Worm (Caenorhabditis elegans): ENCODE measurements around the gene C18H9.5.

Gene C18H9.5

DNA sequence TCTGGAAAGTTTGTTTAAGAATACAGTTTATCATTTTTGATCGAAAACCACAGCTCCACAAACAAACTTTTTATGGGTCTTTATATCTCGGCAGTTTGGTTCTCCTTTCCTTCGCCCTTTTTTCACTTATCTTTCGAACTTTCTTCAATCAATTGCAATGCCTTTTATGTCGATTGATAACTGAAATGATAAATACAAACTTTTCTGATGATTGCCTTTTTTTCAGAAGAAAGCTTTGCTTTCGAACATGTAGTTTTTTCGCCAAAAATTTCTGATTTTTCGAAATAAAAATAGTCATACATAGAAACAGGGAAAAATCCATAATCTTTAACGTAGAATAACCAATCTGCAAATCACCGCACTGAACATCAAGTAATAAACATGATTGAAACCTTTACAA lies 34.2 kb downstream of the C18H9.5 start, which contains the start of gene T19D12.2:
Gene T19D12.2 (plus strand): TSS at position 125 of the 400 bp plus-strand sequence.
- no peak for TF ChIP-seq mab-5 (tag; optimal IDR thresholded peaks at IDR 0.05)
- no peak for TF ChIP-seq M03D4.4 (tag; optimal IDR thresholded peaks at IDR 0.05)
- no peak for TF ChIP-seq ceh-39 (tag; optimal IDR thresholded peaks at IDR 0.05)
- TF ChIP-seq lin-32 (GFP tag; optimal IDR thresholded peaks at IDR 0.05): no peak
- no peak for TF ChIP-seq elt-3 (tag; optimal IDR thresholded peaks at IDR 0.05)
- TF ChIP-seq zip-8 (tag; optimal IDR thresholded peaks at IDR 0.05): no peak
- no peak for TF ChIP-seq drap-1 (GFP tag; optimal IDR thresholded peaks at IDR 0.05)
- no peak for TF ChIP-seq ztf-11 (tag; optimal IDR thresholded peaks at IDR 0.05)
- TF ChIP-seq mls-2 (tag; optimal IDR thresholded peaks at IDR 0.05): no peak
- TF ChIP-seq unc-120 (tag; optimal IDR thresholded peaks at IDR 0.05; ENCODE audit: poor library complexity, severe bottlenecking): no peak

DNA sequence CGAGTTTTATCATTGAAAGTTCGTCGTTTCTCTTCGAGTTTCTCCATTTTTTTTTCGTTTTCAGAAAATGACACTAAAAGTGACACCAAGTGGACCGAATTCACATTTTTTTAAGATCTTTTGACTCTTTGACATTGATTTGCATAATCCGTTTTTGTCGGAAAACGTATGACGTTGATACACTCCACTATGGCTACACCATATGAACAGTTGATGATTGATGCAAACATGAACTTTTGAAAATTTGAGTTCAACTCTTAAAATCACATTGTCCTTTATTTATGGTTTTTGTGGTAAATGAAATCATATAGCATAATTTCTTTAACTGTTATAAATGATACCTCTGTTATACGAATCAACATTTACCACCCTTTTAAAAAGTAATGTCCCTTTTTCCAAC lies 36.6 kb downstream of the C18H9.5 start, which contains the start of gene T19D12.10:
Gene T19D12.10 (minus strand): TSS at position 101 of the 400 bp plus-strand sequence.
- TF ChIP-seq ces-1 (GFP tag; optimal IDR thresholded peaks at IDR 0.05): no peak
- no peak for TF ChIP-seq mab-5 (tag; optimal IDR thresholded peaks at IDR 0.05)
- TF ChIP-seq ceh-43 (GFP tag; optimal IDR thresholded peaks at IDR 0.05): no peak
- no peak for TF ChIP-seq snpc-4 (tag; optimal IDR thresholded peaks at IDR 0.05)
- TF ChIP-seq flh-1 (GFP tag; optimal IDR thresholded peaks at IDR 0.05): no peak
- TF ChIP-seq sptf-1 (tag; optimal IDR thresholded peaks at IDR 0.05): no peak
- TF ChIP-seq nhr-28 (tag; optimal IDR thresholded peaks at IDR 0.05): no peak
- no peak for TF ChIP-seq nhr-76 (tag; optimal IDR thresholded peaks at IDR 0.05)
- TF ChIP-seq pha-4 (tag; optimal IDR thresholded peaks at IDR 0.05): no peak
- TF ChIP-seq bed-3 (GFP tag; optimal IDR thresholded peaks at IDR 0.05): no peak
- TF ChIP-seq ztf-11 (tag; optimal IDR thresholded peaks at IDR 0.05): no peak
- TF ChIP-seq lin-32 (GFP tag; optimal IDR thresholded peaks at IDR 0.05): no peak
- TF ChIP-seq elt-1 (tag; optimal IDR thresholded peaks at IDR 0.05; ENCODE audit: borderline replicate concordance, insufficient read depth): no peak

DNA sequence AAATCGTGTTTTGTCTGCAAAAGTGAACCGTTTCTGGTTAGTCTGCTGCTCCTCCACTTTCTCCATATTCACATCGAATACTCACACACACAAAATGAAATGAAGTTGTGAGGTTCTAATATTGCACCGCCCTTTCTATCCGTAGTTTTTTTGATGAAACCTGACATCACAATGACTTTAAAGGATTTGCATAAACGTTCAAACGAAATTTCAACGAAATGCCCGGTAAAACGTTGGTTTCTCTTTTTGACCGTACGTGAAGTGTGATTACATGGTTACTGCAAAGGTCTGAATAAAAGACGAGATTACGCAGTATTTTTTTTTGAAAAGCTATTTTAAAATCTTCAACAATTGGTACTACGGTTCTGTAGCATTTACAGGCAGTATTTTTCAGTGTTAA lies 41.1 kb downstream of the C18H9.5 start, which contains the start of gene T19D12.9:
Gene T19D12.9 (minus strand): TSS at position 101 of the 400 bp plus-strand sequence.
- TF ChIP-seq sem-2 (GFP tag; optimal IDR thresholded peaks at IDR 0.05): no peak
- no peak for TF ChIP-seq hlh-1 (tag; optimal IDR thresholded peaks at IDR 0.05)
- no peak for TF ChIP-seq zip-8 (tag; optimal IDR thresholded peaks at IDR 0.05)
- no peak for TF ChIP-seq ceh-39 (tag; optimal IDR thresholded peaks at IDR 0.05)
- TF ChIP-seq blmp-1 (tag; optimal IDR thresholded peaks at IDR 0.05): no peak
- no peak for TF ChIP-seq ceh-43 (GFP tag; optimal IDR thresholded peaks at IDR 0.05)
- no peak for TF ChIP-seq mls-2 (tag; optimal IDR thresholded peaks at IDR 0.05)
- TF ChIP-seq sptf-1 (tag; optimal IDR thresholded peaks at IDR 0.05): no peak
- TF ChIP-seq mab-5 (tag; optimal IDR thresholded peaks at IDR 0.05): no peak
- TF ChIP-seq pha-4 (tag; optimal IDR thresholded peaks at IDR 0.05): no peak
- no peak for TF ChIP-seq nhr-237 (tag; optimal IDR thresholded peaks at IDR 0.05)

DNA sequence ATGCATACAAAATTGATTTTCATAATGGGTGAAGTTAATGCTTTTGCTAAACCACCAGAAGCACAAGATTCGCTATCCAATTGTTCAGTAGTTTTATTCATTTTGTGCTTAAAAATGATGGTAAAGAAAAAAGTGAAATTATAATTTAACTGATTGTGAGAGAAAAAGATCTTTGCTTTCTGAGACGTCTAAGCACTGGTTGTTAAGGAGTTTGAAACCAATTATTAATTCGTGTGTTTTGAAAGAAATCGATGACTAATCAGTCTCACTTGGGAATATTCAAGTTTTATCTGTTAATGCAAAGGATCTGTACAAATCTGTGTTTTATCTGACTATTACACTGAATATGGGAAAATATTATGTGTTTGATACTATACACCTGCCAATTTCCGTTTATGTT lies 43.6 kb downstream of the C18H9.5 start, which contains the start of gene sra-26:
Gene sra-26 (minus strand): TSS at position 101 of the 400 bp plus-strand sequence.
- TF ChIP-seq lin-13 (tag; optimal IDR thresholded peaks at IDR 0.05): no peak
- no peak for TF ChIP-seq mep-1 (tag; optimal IDR thresholded peaks at IDR 0.05)
- no peak for TF ChIP-seq snpc-4 (tag; optimal IDR thresholded peaks at IDR 0.05)
- TF ChIP-seq nhr-76 (tag; optimal IDR thresholded peaks at IDR 0.05): no peak
- no peak for TF ChIP-seq elt-3 (tag; optimal IDR thresholded peaks at IDR 0.05)
- no peak for TF ChIP-seq ceh-83 (GFP tag; optimal IDR thresholded peaks at IDR 0.05)
- no peak for TF ChIP-seq sptf-1 (tag; optimal IDR thresholded peaks at IDR 0.05)

DNA sequence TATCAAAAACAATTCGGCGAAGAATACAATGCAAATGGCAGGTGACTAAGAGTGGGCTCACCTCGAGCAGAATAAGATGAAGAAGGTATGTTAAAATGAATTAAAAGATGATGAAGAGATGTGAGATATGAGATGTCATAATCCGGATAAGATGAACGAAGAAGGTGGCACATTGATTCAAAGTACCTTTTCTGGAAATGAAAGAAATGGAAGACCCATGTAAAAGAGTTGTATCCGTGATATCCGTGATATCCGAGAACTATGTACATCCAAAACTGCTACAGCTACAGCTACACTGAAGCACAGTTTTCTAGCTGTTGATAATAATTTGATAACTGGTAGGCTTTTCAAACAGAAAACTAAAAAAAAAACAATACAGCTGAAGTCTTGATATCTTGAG lies 46.3 kb downstream of the C18H9.5 start, which contains the start of gene oig-8:
Gene oig-8 (minus strand): TSS at position 101 of the 400 bp plus-strand sequence.
- TF ChIP-seq unc-39 (tag; optimal IDR thresholded peaks at IDR 0.05) (no peak), mep-1 (tag; optimal IDR thresholded peaks at IDR 0.05) (no peak), elt-3 (tag; optimal IDR thresholded peaks at IDR 0.05) (no peak), nhr-76 (tag; optimal IDR thresholded peaks at IDR 0.05) (no peak), snpc-4 (tag; optimal IDR thresholded peaks at IDR 0.05) (no peak), cnd-1 (tag; optimal IDR thresholded peaks at IDR 0.05) (no peak), pha-4 (tag; optimal IDR thresholded peaks at IDR 0.05) (no peak)

DNA sequence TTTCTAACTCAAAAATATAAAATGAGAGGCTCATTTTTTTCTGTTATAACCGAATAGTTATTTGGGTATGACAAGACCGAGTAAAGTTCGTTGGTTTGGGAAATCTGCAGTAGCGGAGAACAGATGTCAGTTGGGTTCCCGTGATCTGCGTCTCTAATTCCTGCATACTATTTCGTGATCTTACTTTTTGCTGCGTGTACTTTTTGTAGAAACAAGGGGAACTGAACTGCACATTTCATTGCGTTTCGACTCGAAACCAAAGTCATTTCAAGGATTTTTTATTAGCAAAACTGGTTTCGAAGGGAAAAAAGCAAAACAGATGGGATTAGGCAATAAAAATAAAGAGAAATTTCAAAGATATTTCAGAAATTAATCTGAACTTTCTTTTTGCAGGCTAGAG lies 48.5 kb downstream of the C18H9.5 start:
- TF ChIP-seq lin-13 (tag; optimal IDR thresholded peaks at IDR 0.05) (no peak), ceh-43 (GFP tag; optimal IDR thresholded peaks at IDR 0.05) (no peak), nhr-28 (tag; optimal IDR thresholded peaks at IDR 0.05) (no peak), mab-5 (tag; optimal IDR thresholded peaks at IDR 0.05) (no peak)
